Worm (Caenorhabditis elegans) whole organism, mixed stage, embryonic: ENCODE measurements around the gene ZK697.14.

Experiments used
- M03D4.4 ChIP-seq: sonication (generic microtip); optimal IDR thresholded peaks from 2 replicates; lab custom pipeline; 2017; ENCODE audit warnings: mild to moderate bottlenecking, missing genetic modification characterization, missing compliant biosample characterization
- bed-3 ChIP-seq: fragments of 200-800 bp; sonication (Bioruptor generic); optimal IDR thresholded peaks from 3 replicates; lab custom pipeline; 2018; ENCODE audit warnings: mild to moderate bottlenecking, missing genetic modification characterization, moderate library complexity, missing compliant biosample characterization
- blmp-1 ChIP-seq: fragments of 150-350 bp; optimal IDR thresholded peaks from 2 replicates; lab custom pipeline; 2014; ENCODE audit warnings: missing biosample characterization, missing genetic modification characterization
- ceh-43 ChIP-seq: fragments of 200-800 bp; sonication (Bioruptor generic); optimal IDR thresholded peaks from 2 replicates; lab custom pipeline; 2018; ENCODE audit warnings: mild to moderate bottlenecking, missing genetic modification characterization, moderate library complexity, missing compliant biosample characterization
- ceh-83 ChIP-seq: fragments of 200-800 bp; sonication (Bioruptor generic); optimal IDR thresholded peaks from 2 replicates; lab custom pipeline; 2018; ENCODE audit warnings: mild to moderate bottlenecking, missing genetic modification characterization, missing compliant biosample characterization
- ces-1 ChIP-seq: fragments of 150-350 bp; optimal IDR thresholded peaks from 2 replicates; lab custom pipeline; 2014; ENCODE audit warnings: missing biosample characterization, missing genetic modification reagents, missing genetic modification characterization
- cnd-1 ChIP-seq: fragments of 200-800 bp; sonication (Bioruptor generic); optimal IDR thresholded peaks from 2 replicates; lab custom pipeline; 2018; ENCODE audit warnings: mild to moderate bottlenecking, missing genetic modification characterization, missing compliant biosample characterization
- drap-1 ChIP-seq: fragments of 200-800 bp; sonication (Bioruptor generic); optimal IDR thresholded peaks from 3 replicates; lab custom pipeline; 2018; ENCODE audit warnings: mild to moderate bottlenecking, missing genetic modification characterization, missing compliant biosample characterization
- elt-1 ChIP-seq: sonication (generic microtip); optimal IDR thresholded peaks from 2 replicates; lab custom pipeline; 2017; ENCODE audit warnings: missing genetic modification characterization, mild to moderate bottlenecking, missing compliant biosample characterization, antibody characterized with exemption, moderate library complexity, borderline replicate concordance; ENCODE audit not compliant: insufficient read depth
- elt-3 ChIP-seq: fragments of 150-350 bp; optimal IDR thresholded peaks from 2 replicates; lab custom pipeline; 2014; ENCODE audit warnings: missing biosample characterization, missing genetic modification characterization
- flh-1 ChIP-seq: fragments of 200-800 bp; sonication (Bioruptor generic); optimal IDR thresholded peaks from 2 replicates; lab custom pipeline; 2018; ENCODE audit warnings: mild to moderate bottlenecking, missing genetic modification characterization, moderate library complexity, missing compliant biosample characterization
- ham-2 ChIP-seq: fragments of 200-800 bp; sonication (Bioruptor generic); optimal IDR thresholded peaks from 2 replicates; lab custom pipeline; 2018; ENCODE audit warnings: mild to moderate bottlenecking, missing genetic modification characterization, missing compliant biosample characterization
- lin-13 ChIP-seq: fragments of 150-350 bp; optimal IDR thresholded peaks from 2 replicates; lab custom pipeline; 2014; ENCODE audit warnings: missing biosample characterization, missing genetic modification characterization
- lin-32 ChIP-seq: fragments of 200-800 bp; sonication (Bioruptor generic); optimal IDR thresholded peaks from 2 replicates; lab custom pipeline; 2018; ENCODE audit warnings: mild to moderate bottlenecking, missing genetic modification characterization, missing compliant biosample characterization
- mab-5 ChIP-seq: fragments of 150-350 bp; optimal IDR thresholded peaks from 2 replicates; lab custom pipeline; 2014; ENCODE audit warnings: missing biosample characterization, missing genetic modification characterization
- mep-1 ChIP-seq: fragments of 150-350 bp; optimal IDR thresholded peaks from 2 replicates; lab custom pipeline; 2017; ENCODE audit warnings: missing biosample characterization, missing genetic modification reagents, missing genetic modification characterization, inconsistent platforms
- mls-2 ChIP-seq: sonication (generic microtip); optimal IDR thresholded peaks from 2 replicates; lab custom pipeline; 2016; ENCODE audit warnings: mild to moderate bottlenecking, missing genetic modification characterization, moderate library complexity, missing compliant biosample characterization
- nhr-12 ChIP-seq: fragments of 150-350 bp; optimal IDR thresholded peaks from 2 replicates; lab custom pipeline; 2014; ENCODE audit warnings: missing biosample characterization, missing genetic modification characterization
- nhr-2 ChIP-seq: fragments of 150-350 bp; optimal IDR thresholded peaks from 2 replicates; lab custom pipeline; 2014; ENCODE audit warnings: missing biosample characterization, missing genetic modification characterization
- nhr-237 ChIP-seq: fragments of 150-350 bp; optimal IDR thresholded peaks from 2 replicates; lab custom pipeline; 2014; ENCODE audit warnings: missing biosample characterization, missing genetic modification characterization
- nhr-28 ChIP-seq: fragments of 150-350 bp; optimal IDR thresholded peaks from 2 replicates; lab custom pipeline; 2014; ENCODE audit warnings: missing biosample characterization, missing genetic modification characterization
- nhr-76 ChIP-seq: sonication (generic microtip); optimal IDR thresholded peaks from 2 replicates; lab custom pipeline; 2017; ENCODE audit warnings: missing biosample characterization, missing genetic modification characterization
- pha-4 ChIP-seq: fragments of 150-350 bp; optimal IDR thresholded peaks from 2 replicates; lab custom pipeline; 2018; ENCODE audit warnings: missing biosample characterization, missing genetic modification reagents, missing genetic modification characterization
- sem-2 ChIP-seq: fragments of 200-800 bp; sonication (Bioruptor generic); optimal IDR thresholded peaks from 2 replicates; lab custom pipeline; 2018; ENCODE audit warnings: mild to moderate bottlenecking, missing genetic modification characterization, missing compliant biosample characterization
- snpc-4 ChIP-seq: fragments of 150-350 bp; optimal IDR thresholded peaks from 2 replicates; lab custom pipeline; 2014; ENCODE audit warnings: missing biosample characterization, missing genetic modification characterization
- sptf-1 ChIP-seq: sonication (generic microtip); optimal IDR thresholded peaks from 2 replicates; lab custom pipeline; 2017; ENCODE audit warnings: mild to moderate bottlenecking, missing genetic modification characterization, moderate library complexity, missing compliant biosample characterization
- tbx-8 ChIP-seq: fragments of 200-800 bp; sonication (Bioruptor generic); optimal IDR thresholded peaks from 2 replicates; lab custom pipeline; 2018; ENCODE audit warnings: mild to moderate bottlenecking, missing genetic modification characterization, moderate library complexity, missing compliant biosample characterization
- unc-120 ChIP-seq: sonication (generic microtip); optimal IDR thresholded peaks from 2 replicates; lab custom pipeline; 2017; ENCODE audit warnings: missing genetic modification characterization, missing compliant biosample characterization; ENCODE audit not compliant: poor library complexity, severe bottlenecking
- unc-39 ChIP-seq: fragments of 150-350 bp; optimal IDR thresholded peaks from 2 replicates; lab custom pipeline; 2014; ENCODE audit warnings: missing biosample characterization, missing genetic modification characterization
- unc-62 ChIP-seq: fragments of 150-350 bp; optimal IDR thresholded peaks from 2 replicates; lab custom pipeline; 2014; ENCODE audit warnings: missing biosample characterization, missing genetic modification reagents, missing genetic modification characterization
- zip-8 ChIP-seq: fragments of 150-350 bp; optimal IDR thresholded peaks from 2 replicates; lab custom pipeline; 2014; ENCODE audit warnings: missing biosample characterization, missing genetic modification characterization
- ztf-11 ChIP-seq: fragments of 150-350 bp; optimal IDR thresholded peaks from 2 replicates; lab custom pipeline; 2014; ENCODE audit warnings: missing biosample characterization, missing genetic modification characterization

Gene ZK697.14

ce11 chrV:1749053-1749452 lies 6.4 kb downstream of the ZK697.14 start, which contains the start of gene ZK697.8:
Gene ZK697.8, minus strand, starts transcription at chrV:1749153.
- no peak for TF ChIP-seq unc-120 (tag; lab: Kevin White, UChicago)
- no peak for TF ChIP-seq pha-4 (tag; lab: Kevin White, UChicago)
- TF ChIP-seq snpc-4 (tag; lab: Kevin White, UChicago) = no peak
- no peak for TF ChIP-seq ces-1 (GFP tag; lab: Kevin White, UChicago)
- no peak for TF ChIP-seq mls-2 (tag; lab: Kevin White, UChicago)
- TF ChIP-seq blmp-1 (tag; lab: Kevin White, UChicago) = no peak
- no peak for TF ChIP-seq nhr-12 (tag; lab: Kevin White, UChicago)
- TF ChIP-seq ceh-43 = no peak
- no peak for TF ChIP-seq M03D4.4 (tag; lab: Kevin White, UChicago)
- TF ChIP-seq tbx-8 (GFP tag; lab: Kevin White, UChicago) = no peak
- no peak for TF ChIP-seq elt-3 (tag; lab: Kevin White, UChicago)
- TF ChIP-seq flh-1 (GFP tag; lab: Kevin White, UChicago) = no peak
- TF ChIP-seq ztf-11 (tag; lab: Kevin White, UChicago) = no peak
- TF ChIP-seq nhr-237 (tag; lab: Kevin White, UChicago) = no peak
- TF ChIP-seq zip-8 = no peak
- TF ChIP-seq, all 35 proteins: peak for 0

DNA sequence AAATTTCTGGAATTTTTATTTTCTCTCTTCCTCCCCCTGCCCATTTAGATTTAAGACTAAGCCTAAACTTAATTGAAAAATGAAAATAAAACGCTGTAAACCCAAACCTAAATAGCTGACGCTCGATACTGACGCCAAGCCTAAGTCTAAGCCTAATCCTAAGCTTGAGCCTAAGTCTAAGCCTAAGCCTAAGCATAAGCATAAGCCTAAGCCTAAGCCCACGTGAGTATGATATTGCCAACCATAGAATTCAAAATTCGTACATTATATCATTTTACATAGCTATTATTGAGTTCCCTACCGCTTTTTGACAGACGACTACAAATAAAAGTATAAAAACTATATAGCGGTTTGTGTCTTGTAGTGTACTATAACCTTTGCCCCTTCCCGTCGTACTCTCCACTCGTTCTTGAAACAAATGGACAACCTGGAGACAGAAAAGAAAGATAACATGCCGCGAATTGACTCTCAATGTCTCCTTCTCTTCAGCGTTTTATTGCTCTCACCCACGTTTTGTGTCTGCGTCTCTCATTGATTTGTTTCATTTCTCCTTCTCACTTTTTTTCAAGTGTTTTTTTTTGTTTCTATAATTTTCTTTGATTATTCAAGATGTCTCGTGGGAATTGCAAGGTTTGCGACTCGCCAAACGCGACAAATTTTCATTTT lies 12.2 kb downstream of the ZK697.14 start, which contains the start of gene nhr-256:
Gene nhr-256, plus strand, starts transcription at position 567 of the 666 bp plus-strand sequence.
- TF ChIP-seq sem-2 (GFP tag; lab: Kevin White, UChicago) (no peak), nhr-28 (tag; lab: Kevin White, UChicago) (peak; percentile 74), sptf-1 (tag; lab: Kevin White, UChicago) (no peak), unc-62 (peak; percentile 52), ham-2 (GFP tag; lab: Kevin White, UChicago) (peak; percentile 65), drap-1 (no peak), snpc-4 (tag; lab: Kevin White, UChicago) (no peak), mls-2 (tag; lab: Kevin White, UChicago) (no peak), flh-1 (GFP tag; lab: Kevin White, UChicago) (no peak), bed-3 (no peak), M03D4.4 (tag; lab: Kevin White, UChicago) (no peak), nhr-76 (tag; lab: Kevin White, UChicago) (no peak), mep-1 (tag; lab: Kevin White, UChicago) (peak; percentile 19), elt-3 (tag; lab: Kevin White, UChicago) (peak; percentile 48), nhr-2 (no peak), elt-1 (tag; lab: Kevin White, UChicago) (no peak), mab-5 (no peak), unc-120 (tag; lab: Kevin White, UChicago) (no peak), nhr-237 (tag; lab: Kevin White, UChicago) (peak; percentile 71), ces-1 (GFP tag; lab: Kevin White, UChicago) (peak; percentile 55), unc-39 (no peak), lin-13 (no peak), nhr-12 (tag; lab: Kevin White, UChicago) (peak; percentile 78), pha-4 (tag; lab: Kevin White, UChicago) (peak; percentile 68), cnd-1 (tag; lab: Kevin White, UChicago) (no peak), lin-32 (no peak)

- TF ChIP-seq nhr-76 (tag; lab: Kevin White, UChicago) = no peak
- TF ChIP-seq cnd-1 (tag; lab: Kevin White, UChicago) = no peak
- TF ChIP-seq elt-3 (tag; lab: Kevin White, UChicago) = no peak
- TF ChIP-seq tbx-8 (GFP tag; lab: Kevin White, UChicago) = no peak
- no peak for TF ChIP-seq nhr-237 (tag; lab: Kevin White, UChicago)
- no peak for TF ChIP-seq flh-1 (GFP tag; lab: Kevin White, UChicago)
- no peak for TF ChIP-seq mls-2 (tag; lab: Kevin White, UChicago)
- no peak for TF ChIP-seq pha-4 (tag; lab: Kevin White, UChicago)
- TF ChIP-seq zip-8 = no peak
- TF ChIP-seq unc-62 = no peak
- TF ChIP-seq unc-39 = no peak
- TF ChIP-seq mab-5 = no peak
- no peak for TF ChIP-seq nhr-2
- no peak for TF ChIP-seq sem-2 (GFP tag; lab: Kevin White, UChicago)
- no peak for TF ChIP-seq lin-32
Measured at ce11 chrV:1741074-1741473, 14.4 kb downstream of the ZK697.14 start, which contains the start of gene srab-25. Gene srab-25, minus strand, starts transcription at chrV:1741174.

DNA sequence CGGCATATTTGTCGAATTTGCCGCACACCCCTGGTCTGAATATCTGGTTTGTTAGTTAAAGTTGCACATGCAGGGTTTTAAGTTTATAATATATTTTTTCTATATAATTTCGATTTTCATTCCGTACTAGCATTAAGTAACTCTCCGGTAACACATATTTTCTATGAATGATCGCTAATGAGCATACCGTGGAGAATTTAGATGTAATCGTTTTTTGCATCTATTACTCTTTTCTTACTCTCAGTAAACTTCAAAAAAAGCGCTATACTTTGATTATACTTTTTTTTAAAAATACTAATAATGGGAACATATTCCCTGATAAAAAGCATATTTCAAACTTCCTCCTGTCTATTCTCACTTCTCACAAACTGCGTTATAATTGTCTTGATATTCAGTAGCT lies 20.9 kb downstream of the ZK697.14 start, which contains the start of gene str-160:
Gene str-160, plus strand, starts transcription at position 301 of the 400 bp plus-strand sequence.
- TF ChIP-seq tbx-8 (GFP tag; lab: Kevin White, UChicago) (no peak), bed-3 (no peak), ceh-83 (GFP tag; lab: Kevin White, UChicago) (no peak), ham-2 (GFP tag; lab: Kevin White, UChicago) (no peak), unc-120 (tag; lab: Kevin White, UChicago) (no peak)
